Fruit fly (Drosophila melanogaster) whole organism, embryonic: ENCODE data around the gene foxo.

Source experiments
- Atf3 ChIP-seq: fragments of 200-800 bp; sonication (Bioruptor generic); optimal IDR thresholded peaks from 3 replicates; lab custom pipeline; 2016; ENCODE audit warnings: missing biosample characterization, missing genetic modification characterization
- Atf6 ChIP-seq: fragments of 200-800 bp; sonication (Bioruptor generic); IDR thresholded peaks from 2 replicates; pipeline ENCODE4 v1.3.6; 2022; ENCODE audit warnings: missing biosample characterization, missing genetic modification characterization
- CG10209 ChIP-seq: fragments of 200-800 bp; sonication (Bioruptor generic); optimal IDR thresholded peaks from 3 replicates; lab custom pipeline; 2017; ENCODE audit warnings: missing biosample characterization, mild to moderate bottlenecking, missing genetic modification characterization, missing genetic modification reagents
- CG10366 ChIP-seq: fragments of 200-800 bp; sonication (Bioruptor generic); IDR thresholded peaks from 2 replicates; pipeline ENCODE4 v1.3.6; 2022; ENCODE audit warnings: missing biosample characterization, missing genetic modification characterization
- CG10431 ChIP-seq: fragments of 200-800 bp; sonication (Bioruptor generic); optimal IDR thresholded peaks from 3 replicates; lab custom pipeline; 2018; ENCODE audit warnings: missing biosample characterization, mild to moderate bottlenecking, missing genetic modification characterization
- CG12299 ChIP-seq: fragments of 200-800 bp; sonication (Bioruptor generic); optimal IDR thresholded peaks from 2 replicates; lab custom pipeline; 2018; ENCODE audit warnings: missing biosample characterization, mild to moderate bottlenecking, missing genetic modification characterization
- CG12942 ChIP-seq: fragments of 200-800 bp; sonication (Bioruptor generic); optimal IDR thresholded peaks from 3 replicates; lab custom pipeline; 2016; ENCODE audit warnings: missing biosample characterization, missing genetic modification characterization
- CG13424 ChIP-seq: fragments of 200-800 bp; sonication (Bioruptor generic); optimal IDR thresholded peaks from 2 replicates; lab custom pipeline; 2019; ENCODE audit warnings: missing biosample characterization, mild to moderate bottlenecking, missing genetic modification characterization, moderate library complexity
- CG14667 ChIP-seq: fragments of 200-800 bp; sonication (Bioruptor generic); IDR thresholded peaks from 2 replicates; pipeline ENCODE4 v1.3.6; 2022; ENCODE audit warnings: missing biosample characterization, missing genetic modification characterization
- CG14710 ChIP-seq: fragments of 200-800 bp; sonication (Bioruptor generic); optimal IDR thresholded peaks from 3 replicates; lab custom pipeline; 2019; ENCODE audit warnings: missing biosample characterization, mild to moderate bottlenecking, missing genetic modification characterization, moderate library complexity
- CG31224 ChIP-seq: fragments of 200-800 bp; sonication (Bioruptor generic); IDR thresholded peaks from 2 replicates; pipeline ENCODE4 v1.3.6; 2022; ENCODE audit warnings: missing biosample characterization, missing genetic modification characterization
- CG33557 ChIP-seq: fragments of 200-800 bp; sonication (Bioruptor generic); optimal IDR thresholded peaks from 2 replicates; lab custom pipeline; 2019; ENCODE audit warnings: missing biosample characterization, mild to moderate bottlenecking, missing genetic modification characterization, moderate library complexity
- CG3407 ChIP-seq: fragments of 200-800 bp; sonication (Bioruptor generic); optimal IDR thresholded peaks from 2 replicates; lab custom pipeline; 2018; ENCODE audit warnings: missing biosample characterization, mild to moderate bottlenecking, missing genetic modification characterization
- CG43689 ChIP-seq: fragments of 200-800 bp; sonication (Bioruptor generic); IDR thresholded peaks from 2 replicates; pipeline ENCODE4 v1.3.6; 2022; ENCODE audit warnings: missing biosample characterization, missing genetic modification characterization
- CG5245 ChIP-seq: fragments of 200-800 bp; sonication (Bioruptor generic); optimal IDR thresholded peaks from 3 replicates; lab custom pipeline; 2016; ENCODE audit warnings: missing biosample characterization, missing genetic modification characterization
- CG6654 ChIP-seq: fragments of 200-800 bp; sonication (Bioruptor generic); optimal IDR thresholded peaks from 2 replicates; lab custom pipeline; 2017; ENCODE audit warnings: missing biosample characterization, mild to moderate bottlenecking, missing genetic modification characterization
- CG6765 ChIP-seq: fragments of 200-800 bp; sonication (Bioruptor generic); optimal IDR thresholded peaks from 3 replicates; lab custom pipeline; 2017; ENCODE audit warnings: missing biosample characterization, mild to moderate bottlenecking, missing genetic modification characterization
- CG7372 ChIP-seq: fragments of 200-800 bp; sonication (Bioruptor generic); IDR thresholded peaks from 2 replicates; pipeline ENCODE4 v1.3.6; 2022; ENCODE audit warnings: missing biosample characterization, missing genetic modification characterization
- CG7745 ChIP-seq: fragments of 200-800 bp; sonication (Bioruptor generic); optimal IDR thresholded peaks from 2 replicates; lab custom pipeline; 2018; ENCODE audit warnings: missing biosample characterization, mild to moderate bottlenecking, missing genetic modification characterization, moderate library complexity
- D19A ChIP-seq: fragments of 200-800 bp; optimal IDR thresholded peaks from 3 replicates; lab custom pipeline; 2019; ENCODE audit warnings: missing biosample characterization, mild to moderate bottlenecking, missing genetic modification characterization, moderate library complexity
- Dip2 ChIP-seq: fragments of 200-800 bp; sonication (Bioruptor generic); IDR thresholded peaks from 2 replicates; pipeline ENCODE4 v1.3.6; 2022; ENCODE audit warnings: missing biosample characterization, missing genetic modification characterization
- Fer2 ChIP-seq: fragments of 200-800 bp; sonication (Bioruptor generic); optimal IDR thresholded peaks from 2 replicates; lab custom pipeline; 2018; ENCODE audit warnings: missing biosample characterization, mild to moderate bottlenecking, missing genetic modification characterization, moderate library complexity
- Gsc ChIP-seq: fragments of 200-800 bp; sonication (Bioruptor generic); IDR thresholded peaks from 2 replicates; pipeline ENCODE4 v1.3.6; 2022; ENCODE audit warnings: missing biosample characterization, missing genetic modification characterization
- Lim3 ChIP-seq: fragments of 200-800 bp; sonication (Bioruptor generic); IDR thresholded peaks from 2 replicates; pipeline ENCODE4 v1.3.6; 2022; ENCODE audit warnings: missing biosample characterization, missing genetic modification characterization
- Neu2 ChIP-seq: fragments of 200-800 bp; sonication (Bioruptor generic); optimal IDR thresholded peaks from 3 replicates; lab custom pipeline; 2016; ENCODE audit warnings: missing biosample characterization, missing genetic modification characterization, borderline replicate concordance
- Pdp1 ChIP-seq, 2 experiments: fragments of 200-800 bp; sonication (Bioruptor generic); optimal IDR thresholded peaks; 3 replicates each; lab custom pipeline; 2016; ENCODE audit warnings: missing biosample characterization in 2 of 2, missing genetic modification characterization in 2 of 2, mild to moderate bottlenecking in 1 of 2, moderate library complexity in 1 of 2
- Xbp1 ChIP-seq: fragments of 200-800 bp; sonication (Bioruptor generic); optimal IDR thresholded peaks from 3 replicates; lab custom pipeline; 2016; ENCODE audit warnings: missing biosample characterization, mild to moderate bottlenecking, missing genetic modification characterization
- Xrp1 ChIP-seq: fragments of 200-800 bp; sonication (Bioruptor generic); IDR thresholded peaks from 2 replicates; pipeline ENCODE4 v1.3.6; 2022; ENCODE audit warnings: missing biosample characterization, missing genetic modification characterization
- amos ChIP-seq: fragments of 200-800 bp; sonication (Bioruptor generic); IDR thresholded peaks from 2 replicates; pipeline ENCODE4 v1.3.6; 2022; ENCODE audit warnings: missing biosample characterization, missing genetic modification characterization; ENCODE audit not compliant: partially characterized antibody
- btn ChIP-seq: fragments of 200-800 bp; sonication (Bioruptor generic); optimal IDR thresholded peaks from 2 replicates; lab custom pipeline; 2016; ENCODE audit warnings: missing biosample characterization, missing genetic modification characterization
- crol ChIP-seq: fragments of 200-800 bp; sonication (Bioruptor generic); IDR thresholded peaks from 2 replicates; pipeline ENCODE4 v1.3.6; 2022; ENCODE audit warnings: missing biosample characterization, missing genetic modification characterization
- en ChIP-seq: fragments of 200-800 bp; sonication (Bioruptor generic); optimal IDR thresholded peaks from 2 replicates; lab custom pipeline; 2016; ENCODE audit warnings: missing biosample characterization, missing genetic modification characterization
- ftz-f1 ChIP-seq: fragments of 200-800 bp; sonication (Bioruptor generic); optimal IDR thresholded peaks from 2 replicates; lab custom pipeline; 2016; ENCODE audit warnings: missing biosample characterization, missing genetic modification characterization
- gem ChIP-seq: fragments of 200-800 bp; sonication (Bioruptor generic); optimal IDR thresholded peaks from 2 replicates; lab custom pipeline; 2019; ENCODE audit warnings: missing biosample characterization, mild to moderate bottlenecking, missing genetic modification characterization, moderate library complexity
- hb ChIP-seq: fragments of 200-800 bp; sonication (Bioruptor generic); IDR thresholded peaks from 3 replicates; pipeline ENCODE4 v1.3.6; 2022; ENCODE audit warnings: missing biosample characterization, missing genetic modification characterization; ENCODE audit not compliant: partially characterized antibody
- jing ChIP-seq: fragments of 200-800 bp; sonication (Bioruptor generic); optimal IDR thresholded peaks from 2 replicates; lab custom pipeline; 2018; ENCODE audit warnings: missing biosample characterization, mild to moderate bottlenecking, missing genetic modification characterization
- jumu ChIP-seq: fragments of 200-800 bp; sonication (Bioruptor generic); optimal IDR thresholded peaks from 3 replicates; lab custom pipeline; 2016; ENCODE audit warnings: missing biosample characterization, missing genetic modification characterization
- kay ChIP-seq: fragments of 200-800 bp; sonication (Bioruptor generic); optimal IDR thresholded peaks from 2 replicates; lab custom pipeline; 2016; ENCODE audit warnings: missing biosample characterization, missing genetic modification characterization
- klu ChIP-seq: fragments of 200-800 bp; sonication (Bioruptor generic); IDR thresholded peaks from 2 replicates; pipeline ENCODE4 v1.3.6; 2022; ENCODE audit warnings: missing biosample characterization, missing genetic modification characterization
- otp ChIP-seq: fragments of 200-800 bp; sonication (Bioruptor generic); IDR thresholded peaks from 3 replicates; pipeline ENCODE4, ENCODE4 v1.3.6; 2022; ENCODE audit warnings: missing biosample characterization, missing genetic modification characterization
- pan ChIP-seq, 4 experiments: fragments of >200 bp in 3 of 4; fragments of 200-800 bp in 1 of 4; sonication (Bioruptor generic) in 1 of 4; optimal IDR thresholded peaks in 3 of 4; IDR thresholded peaks in 1 of 4; 2 replicates each; pipeline versions ENCODE4 v1.3.6 to Lab custom; 2017 to 2022; ENCODE audit warnings: missing biosample characterization in 2 of 4, missing genetic modification characterization in 2 of 4, mixed read lengths in 1 of 4
- pfk ChIP-seq: fragments of 200-800 bp; sonication (Bioruptor generic); optimal IDR thresholded peaks from 2 replicates; lab custom pipeline; 2018; ENCODE audit warnings: missing biosample characterization, mild to moderate bottlenecking, missing genetic modification characterization, moderate library complexity
- sc ChIP-seq, 3 experiments: fragments of >200 bp in 2 of 3; fragments of 200-800 bp in 1 of 3; sonication (Bioruptor generic) in 1 of 3; optimal IDR thresholded peaks; 2 replicates in 2 of 3; 3 replicates in 1 of 3; lab custom pipeline; 2017; ENCODE audit warnings: mild to moderate bottlenecking in 1 of 3, missing biosample characterization in 1 of 3, missing genetic modification characterization in 1 of 3, missing genetic modification reagents in 1 of 3
- sd ChIP-seq: fragments of 200-800 bp; sonication (Bioruptor generic); optimal IDR thresholded peaks from 3 replicates; lab custom pipeline; 2018; ENCODE audit warnings: missing biosample characterization, mild to moderate bottlenecking, missing genetic modification characterization, moderate library complexity
- seq ChIP-seq: fragments of 200-800 bp; sonication (Bioruptor generic); IDR thresholded peaks from 2 replicates; pipeline ENCODE4 v1.3.6; 2022; ENCODE audit warnings: missing biosample characterization, missing genetic modification characterization
- sob ChIP-seq: fragments of 200-800 bp; sonication (Bioruptor generic); IDR thresholded peaks from 2 replicates; pipeline ENCODE4 v1.3.6; 2022; ENCODE audit warnings: missing biosample characterization, missing genetic modification characterization
- tio ChIP-seq: fragments of 200-800 bp; sonication (Bioruptor generic); optimal IDR thresholded peaks from 2 replicates; lab custom pipeline; 2017; ENCODE audit warnings: missing biosample characterization, missing genetic modification characterization, inconsistent platforms
- usp ChIP-seq: fragments of >200 bp; optimal IDR thresholded peaks from 2 replicates; lab custom pipeline; 2017; ENCODE audit warnings: missing biosample characterization, missing genetic modification characterization

Gene foxo

DNA sequence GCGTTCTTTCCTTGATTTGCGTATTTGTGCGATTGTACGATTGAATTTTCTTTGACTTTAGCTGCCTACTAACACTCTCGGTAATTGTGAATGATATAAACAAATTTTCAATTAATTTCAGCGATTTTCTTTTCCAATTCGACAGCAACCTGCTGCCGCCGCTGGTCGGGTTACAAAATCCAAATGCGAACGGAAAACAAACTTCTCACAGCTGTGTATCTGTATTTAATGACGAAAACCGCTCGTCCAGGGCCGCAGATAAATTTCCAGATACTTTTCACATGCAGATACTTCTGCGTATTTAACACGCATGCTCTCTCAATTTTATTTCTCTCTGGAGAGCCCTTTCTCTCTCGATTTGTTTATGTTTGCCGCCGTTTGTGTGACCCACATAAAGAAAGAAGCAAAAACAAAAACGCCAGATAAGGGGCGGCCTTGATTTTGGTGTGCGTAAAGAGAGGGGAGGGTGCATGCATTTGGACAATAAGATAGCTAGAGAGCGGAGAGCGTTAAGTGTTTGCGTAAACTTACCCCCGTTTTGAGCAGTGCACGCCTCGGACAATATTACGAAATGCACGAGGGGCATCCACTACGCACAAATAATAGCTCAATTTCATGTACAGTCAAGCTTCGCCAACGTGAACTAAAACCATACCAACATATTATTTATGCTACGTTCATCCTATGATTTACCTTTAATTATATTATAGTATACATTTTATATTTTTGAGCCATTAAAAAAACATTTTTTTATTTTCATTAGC is 51.6 kb downstream of the foxo start, which contains the start of gene CG12402 (continued):
- TF ChIP-seq sc (optimal IDR thresholded peaks at IDR 0.05; lab: Kevin White, UChicago) (no peak), sc (GFP tag; optimal IDR thresholded peaks at IDR 0.05; lab: Kevin White, UChicago) (peak; percentile 68), Xbp1 (GFP tag; lab: Kevin White, UChicago) (peak; percentile 85), Pdp1 (GFP tag; optimal IDR thresholded peaks at IDR 0.05; lab: Kevin White, UChicago) (peak; percentile 52 to 93), CG10431 (GFP tag; lab: Kevin White, UChicago) (no peak), hb (GFP tag; lab: Robert Waterston, UW) (no peak), kay (GFP tag; lab: Kevin White, UChicago) (peak; percentile 76), pfk (GFP tag; lab: Kevin White, UChicago) (no peak), tio (GFP tag; lab: Kevin White, UChicago) (peak; percentile 71), CG6765 (GFP tag; lab: Kevin White, UChicago) (peak; percentile 46), seq (GFP tag; lab: Robert Waterston, UW) (peak; percentile 92), CG31224 (GFP tag; lab: Robert Waterston, UW) (peak; percentile 56), sob (GFP tag; lab: Robert Waterston, UW) (peak; percentile 79; the same call in 1 of the 2 replicates), CG6654 (GFP tag; lab: Kevin White, UChicago) (peak; percentile 47), gem (tag; lab: Kevin White, UChicago) (peak; percentile 91), pan (optimal IDR thresholded peaks at IDR 0.05; lab: Kevin White, UChicago) (no peak), pan (GFP tag; optimal IDR thresholded peaks at IDR 0.05 in 1 of 2, IDR thresholded peaks at IDR 0.05 in 1 of 2) (peak in 1 of 2 experiments; percentile 90), Neu2 (GFP tag; lab: Kevin White, UChicago) (no peak), CG7372 (GFP tag; lab: Robert Waterston, UW) (peak; percentile 65), CG14710 (peak; percentile 66), CG14667 (peak; percentile 63), en (GFP tag; lab: Kevin White, UChicago) (peak; percentile 26), klu (GFP tag; lab: Robert Waterston, UW) (peak; percentile 63), otp (peak; percentile 92), btn (peak; percentile 8), D19A (tag; lab: Kevin White, UChicago) (peak; percentile 81), CG12299 (tag; lab: Kevin White, UChicago) (peak; percentile 74), Atf6 (GFP tag; lab: Robert Waterston, UW) (peak; percentile 77), CG5245 (GFP tag; lab: Kevin White, UChicago) (peak; percentile 79), jumu (GFP tag; lab: Kevin White, UChicago) (peak; percentile 52), CG43689 (GFP tag; lab: Robert Waterston, UW) (peak; percentile 73; the same call in 1 of the 2 replicates), CG33557 (peak; percentile 45), CG7745 (peak; percentile 67), Xrp1 (peak; percentile 91), ftz-f1 (peak; percentile 99), Gsc (GFP tag; lab: Robert Waterston, UW) (no peak), Dip2 (GFP tag; lab: Robert Waterston, UW) (no peak), Atf3 (peak; percentile 19), amos (GFP tag; lab: Robert Waterston, UW) (no peak; the same call in 1 of the 2 replicates), sd (peak; percentile 69), CG12942 (GFP tag; lab: Kevin White, UChicago) (peak; percentile 55), CG10209 (GFP tag; lab: Kevin White, UChicago) (peak; percentile 77), jing (GFP tag; lab: Kevin White, UChicago) (peak; percentile 56), Fer2 (tag; lab: Kevin White, UChicago) (peak; percentile 65), CG3407 (GFP tag; lab: Kevin White, UChicago) (peak; percentile 66), CG10366 (peak; percentile 87), Lim3 (GFP tag; lab: Robert Waterston, UW) (peak; percentile 34; the same call in 1 of the 2 replicates), usp (GFP tag; lab: Kevin White, UChicago) (no peak), CG13424 (tag; lab: Kevin White, UChicago) (peak; percentile 84), crol (GFP tag; lab: Robert Waterston, UW) (peak; percentile 98)
